Fruit fly (Drosophila melanogaster): Measurements from ENCODE around the gene fz.

The fz gene

DNA sequence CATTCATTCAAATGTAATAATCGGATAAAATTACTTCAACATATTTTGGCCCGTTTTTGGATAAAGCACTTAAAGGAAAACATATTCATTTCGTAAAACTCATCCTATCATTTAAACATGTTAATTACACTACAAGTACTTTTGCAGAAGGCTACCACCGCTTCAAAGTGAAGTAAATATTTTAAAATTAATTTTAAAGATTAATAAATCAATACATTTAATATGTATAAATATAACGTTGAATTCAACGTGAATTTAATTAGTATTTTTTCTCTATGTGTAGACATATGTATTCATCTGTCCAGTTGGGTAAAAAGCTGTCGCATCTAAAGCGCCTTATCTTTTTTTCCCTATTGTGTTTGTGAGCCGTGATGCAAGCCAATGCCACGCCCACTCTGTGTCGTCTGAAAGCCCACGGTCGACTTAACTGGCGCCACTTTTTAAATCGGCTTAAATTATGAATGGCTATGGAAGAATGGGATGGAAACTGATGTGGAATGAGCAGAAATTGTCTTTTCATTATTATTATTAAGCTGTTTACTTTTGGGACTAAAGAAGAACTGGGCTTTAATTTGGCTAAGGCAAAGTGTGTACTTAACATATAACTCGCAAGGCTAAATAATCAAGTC lies 69.3 kb downstream of the fz start:
- TF ChIP-seq noc (tag; optimal IDR thresholded peaks at IDR 0.05): no peak

DNA sequence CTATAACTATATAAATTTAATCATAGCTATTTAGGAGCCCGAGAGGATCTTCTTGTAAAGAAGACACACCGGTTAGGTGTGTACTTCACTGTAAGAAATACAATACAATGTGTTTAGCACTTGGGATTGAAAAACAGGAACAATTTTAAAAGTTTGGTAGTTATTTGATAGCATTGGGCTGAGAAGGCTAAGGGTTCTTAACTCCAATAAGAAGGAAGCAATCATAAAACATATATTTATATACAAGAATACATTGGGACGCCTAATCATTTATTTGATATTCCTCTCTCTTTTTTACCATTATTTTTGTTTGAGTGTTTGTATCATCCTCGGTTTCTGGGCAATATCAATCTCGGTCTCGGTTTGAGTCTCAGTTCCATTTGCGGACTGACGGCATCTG lies 72.4 kb downstream of the fz start:
- no peak for TF ChIP-seq noc (tag; optimal IDR thresholded peaks at IDR 0.05)

DNA sequence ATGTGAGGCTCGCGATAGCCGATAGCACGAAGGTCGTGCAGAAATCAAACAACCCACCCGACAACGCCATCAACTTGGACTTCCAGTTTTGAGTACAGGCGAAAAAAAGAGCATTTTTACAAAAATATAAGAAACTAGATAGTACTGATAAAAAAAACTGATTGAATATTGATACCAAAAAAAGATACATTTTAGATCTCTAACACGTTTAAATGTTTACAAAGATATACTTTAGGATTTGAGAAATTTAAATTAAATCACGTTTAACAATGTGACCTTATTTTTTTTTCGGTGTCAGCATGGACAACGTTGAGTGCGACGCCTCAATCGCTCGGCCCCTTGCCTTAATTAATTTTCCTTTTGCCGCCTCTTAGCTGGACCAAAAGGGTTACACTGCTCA lies 76.1 kb downstream of the fz start:
- no peak for TF ChIP-seq noc (tag; optimal IDR thresholded peaks at IDR 0.05)

DNA sequence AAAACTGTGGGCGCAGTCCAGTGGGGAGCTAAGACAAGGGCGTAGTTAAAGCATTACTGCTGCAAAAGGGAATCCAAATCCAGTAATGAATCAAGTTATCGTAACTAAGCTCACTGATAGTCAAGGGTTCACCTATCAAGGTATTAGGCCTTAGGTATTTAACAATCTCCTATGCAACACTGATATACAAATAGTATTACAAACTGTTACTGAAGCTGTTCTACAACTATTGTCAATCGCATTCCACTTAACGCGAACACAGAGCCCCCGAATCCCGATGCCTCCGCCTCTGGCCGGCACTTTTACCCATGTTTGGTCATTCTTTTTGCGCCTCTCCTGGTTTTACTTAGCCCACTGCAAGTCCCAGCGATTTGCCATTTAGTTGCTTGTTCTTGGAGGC lies 76.7 kb downstream of the fz start:
- TF ChIP-seq noc (tag; optimal IDR thresholded peaks at IDR 0.05): no peak

DNA sequence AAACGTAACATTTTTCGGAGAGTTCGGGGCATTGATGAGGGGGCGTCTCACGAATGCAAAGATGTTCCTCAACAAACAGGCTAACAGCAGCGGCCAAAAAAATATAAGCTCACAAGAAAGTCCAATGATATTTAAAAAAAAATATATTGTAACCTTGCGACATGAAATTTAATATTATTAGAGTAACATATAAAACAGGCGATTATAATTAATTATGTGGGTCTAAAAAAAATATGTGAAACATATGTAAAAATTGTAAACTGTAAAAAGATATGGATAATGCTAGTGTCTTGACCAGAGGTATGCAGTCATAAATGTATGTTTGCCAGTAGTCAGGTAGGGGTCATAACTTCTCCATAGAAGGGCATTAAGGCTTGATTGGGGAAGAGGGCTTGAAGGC lies 79.0 kb downstream of the fz start:
- no peak for TF ChIP-seq noc (tag; optimal IDR thresholded peaks at IDR 0.05)

DNA sequence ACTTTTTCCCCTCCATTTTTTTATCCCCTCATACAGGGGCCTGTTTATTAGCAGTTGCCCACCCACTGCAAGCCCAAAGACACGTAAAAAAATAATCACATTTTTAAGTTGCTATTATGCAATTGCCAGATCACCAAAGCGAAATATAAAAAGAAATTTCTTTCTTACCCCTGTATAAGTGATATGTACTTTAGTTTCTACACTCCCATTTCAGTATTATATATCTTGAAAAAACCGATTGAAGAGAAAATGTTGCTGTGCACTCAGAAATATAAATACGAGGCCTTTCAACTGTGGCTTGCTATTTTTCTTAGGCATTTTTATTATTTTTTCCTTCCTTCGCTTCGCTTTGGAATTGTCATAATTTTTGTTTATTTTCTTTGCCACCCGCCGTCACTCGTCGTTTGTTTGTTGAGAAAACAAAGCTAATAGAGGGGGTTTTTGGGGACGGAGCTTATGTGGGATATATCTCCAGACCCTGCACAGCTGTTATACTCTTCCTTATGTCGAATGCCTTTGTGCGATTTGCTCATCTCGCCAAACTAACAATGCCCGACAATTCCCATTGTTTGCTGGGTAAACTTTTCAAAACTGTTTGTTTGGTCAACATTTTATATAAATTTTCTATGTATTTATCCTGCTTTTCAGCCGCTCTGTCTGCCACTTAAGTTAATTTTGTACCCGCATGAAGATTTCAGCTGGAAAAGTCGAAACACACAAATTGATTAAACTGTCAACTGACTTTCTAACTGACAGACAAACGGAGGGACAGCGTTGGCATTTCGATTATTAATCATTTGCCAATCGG lies 80.3 kb downstream of the fz start:
- TF ChIP-seq noc (tag; optimal IDR thresholded peaks at IDR 0.05): no peak

DNA sequence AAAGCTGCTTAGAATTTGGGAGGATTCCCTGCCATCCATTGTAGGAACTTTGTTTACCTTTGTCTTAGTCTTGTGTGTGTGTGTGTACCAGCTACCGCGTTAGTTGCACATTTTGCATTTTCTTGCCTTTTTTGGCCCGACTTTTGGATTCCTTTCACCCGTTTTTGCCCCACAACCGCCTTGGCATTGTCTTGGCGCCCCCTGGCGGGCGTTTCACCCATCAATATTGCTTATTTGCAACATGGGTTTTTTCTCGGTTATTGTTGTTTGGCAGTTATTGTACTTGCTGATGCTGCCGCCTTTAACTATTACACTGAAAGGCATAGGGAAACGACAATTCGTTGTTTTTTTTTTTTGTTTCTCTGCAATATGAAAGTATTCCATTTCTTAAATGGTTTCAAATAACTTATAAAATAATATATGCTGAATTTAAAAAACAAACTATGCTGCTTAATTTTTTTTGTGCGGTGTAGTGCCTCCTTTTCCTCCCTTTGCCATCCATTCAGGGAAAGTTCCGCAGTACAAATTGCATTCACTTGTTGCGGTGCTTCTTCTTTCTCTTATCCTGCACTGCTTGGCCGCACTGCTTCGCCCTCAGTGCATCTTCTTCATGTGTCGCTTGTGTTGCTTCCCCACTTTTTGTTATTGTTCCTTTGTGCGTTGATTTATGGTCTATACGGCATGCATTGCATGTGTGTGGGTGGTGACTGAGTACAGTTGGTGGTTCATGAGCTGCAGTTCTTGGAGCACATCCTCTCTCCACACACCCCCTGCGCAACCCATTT lies 82.6 kb downstream of the fz start:
- no peak for TF ChIP-seq noc (tag; optimal IDR thresholded peaks at IDR 0.05)

DNA sequence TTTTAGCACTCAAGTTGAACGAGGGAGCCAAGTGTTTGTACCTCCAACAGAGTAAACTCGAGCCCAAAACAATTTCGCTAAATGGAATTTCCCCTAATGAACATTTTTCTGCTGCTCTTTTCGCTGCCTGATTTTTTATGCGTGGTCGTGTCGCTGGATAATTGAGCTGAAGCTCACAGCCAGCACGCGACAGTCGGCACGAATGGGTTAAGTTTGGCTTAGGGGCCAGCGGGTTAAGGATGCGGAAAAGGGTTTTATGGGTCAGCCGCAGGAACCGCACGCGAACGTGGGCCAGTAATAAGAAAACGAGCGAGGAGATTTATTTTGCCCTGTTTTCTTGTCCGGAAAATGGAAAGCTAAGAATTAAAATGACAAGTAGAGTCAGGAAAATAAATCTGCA lies 84.8 kb downstream of the fz start:
- TF ChIP-seq noc (tag; optimal IDR thresholded peaks at IDR 0.05): no peak

DNA sequence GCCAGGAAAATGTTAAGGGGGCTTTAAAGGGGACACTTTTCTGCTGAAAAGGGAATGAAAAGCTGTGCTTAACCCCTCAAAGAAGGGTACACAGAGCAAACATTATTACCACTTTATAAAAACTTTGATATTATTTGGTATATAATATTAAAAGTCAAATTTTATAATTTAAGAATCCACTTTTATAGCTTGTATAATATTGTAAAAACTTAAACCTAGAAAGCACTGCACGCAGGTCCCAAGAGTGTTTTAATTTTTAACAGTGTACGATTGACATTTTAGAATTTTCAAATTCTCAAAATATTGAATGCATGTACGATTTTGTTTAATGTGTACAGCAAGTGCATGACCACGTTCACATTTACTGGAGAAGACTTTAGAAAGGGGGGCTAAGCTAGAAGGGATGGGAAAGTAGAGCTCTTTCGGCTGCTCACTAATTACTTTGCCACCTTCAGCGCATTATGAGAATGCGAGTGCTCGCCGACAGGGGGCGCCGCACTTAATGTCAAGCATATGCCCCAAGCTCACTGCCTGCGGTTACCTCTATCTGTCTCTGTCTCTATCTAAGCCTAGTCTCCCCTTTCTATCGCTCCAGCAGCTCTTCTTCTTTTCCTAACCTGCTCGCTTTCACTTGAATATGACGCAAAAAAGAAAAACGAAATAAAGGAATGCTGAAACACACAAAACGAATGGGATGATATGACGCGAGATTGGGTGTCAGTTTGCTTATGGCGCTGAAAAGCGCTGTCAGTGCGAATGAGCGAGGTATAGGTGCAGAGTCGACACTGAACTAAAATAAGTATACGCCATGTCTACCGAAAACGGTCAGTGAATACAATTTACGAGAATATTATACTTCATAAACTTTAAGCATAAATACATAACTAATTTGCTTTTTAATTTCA lies 85.9 kb downstream of the fz start:
- no peak for TF ChIP-seq noc (tag; optimal IDR thresholded peaks at IDR 0.05)

DNA sequence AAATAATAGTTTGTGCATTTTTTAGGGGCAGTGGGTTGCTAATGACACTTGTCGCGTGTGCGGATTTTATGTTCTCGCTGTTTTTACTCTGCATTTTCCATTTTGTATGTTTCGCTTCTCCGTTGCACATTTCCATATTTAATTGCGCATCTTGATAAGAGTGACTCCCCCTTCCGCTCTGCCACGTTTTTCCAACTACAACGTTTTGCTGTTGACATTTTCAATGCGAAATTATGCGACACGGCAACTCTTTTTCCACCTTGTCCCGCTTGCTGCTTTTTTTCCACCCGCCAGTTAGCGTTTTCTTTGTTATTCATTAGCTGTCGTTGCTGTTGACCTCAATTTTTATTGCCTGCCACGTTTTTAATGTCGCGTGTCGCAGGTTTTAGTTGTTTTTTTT lies 87.9 kb downstream of the fz start:
- no peak for TF ChIP-seq noc (tag; optimal IDR thresholded peaks at IDR 0.05)

DNA sequence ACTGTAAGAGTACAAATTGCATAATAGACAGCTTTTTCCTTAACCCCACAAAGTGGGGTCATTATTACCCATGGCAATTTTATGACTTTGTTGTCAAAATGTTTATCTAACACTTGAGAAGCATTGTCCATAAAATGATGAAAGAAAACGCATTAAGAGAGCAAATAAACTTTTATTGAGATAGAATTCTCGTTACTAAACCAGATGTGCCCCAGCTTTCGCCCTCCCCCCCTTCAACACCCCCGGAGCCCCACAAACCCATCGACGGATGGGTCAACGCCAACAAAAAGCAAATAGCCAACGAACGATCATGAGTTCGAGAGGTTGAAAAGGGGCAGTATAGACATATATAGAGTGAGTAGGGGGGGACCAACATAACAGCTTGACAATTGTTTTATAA lies 88.5 kb downstream of the fz start:
- no peak for TF ChIP-seq noc (tag; optimal IDR thresholded peaks at IDR 0.05)

DNA sequence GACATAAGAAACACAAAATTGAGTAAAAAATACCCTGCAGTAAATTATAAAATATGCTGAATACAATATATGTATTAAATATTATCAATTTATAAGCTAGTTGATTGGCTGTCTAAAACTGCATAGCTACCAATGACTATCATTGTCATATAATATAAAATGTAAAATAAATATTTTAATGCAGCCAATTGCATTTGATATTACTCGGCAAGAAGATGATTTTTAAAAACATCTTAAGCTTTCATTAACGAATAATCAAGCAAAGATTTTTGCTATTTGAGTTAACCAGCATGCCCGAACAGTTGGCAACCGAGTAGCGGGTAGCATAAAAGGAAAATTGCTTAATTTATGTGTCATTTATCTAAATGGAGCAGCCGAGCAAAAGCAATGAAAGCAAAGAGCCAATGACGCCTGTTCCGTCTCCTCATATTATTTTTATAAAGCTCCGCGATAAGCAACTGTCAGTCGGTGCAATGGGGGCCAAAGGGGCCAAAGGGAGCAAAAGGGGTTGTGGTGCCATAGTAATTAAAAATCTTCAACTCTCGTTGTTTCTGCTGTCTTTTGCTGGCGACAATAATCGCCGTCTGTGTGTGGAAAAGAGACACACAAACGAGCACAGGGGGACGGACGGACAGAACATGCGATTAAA lies 89.1 kb downstream of the fz start:
- TF ChIP-seq noc (tag; optimal IDR thresholded peaks at IDR 0.05): no peak

DNA sequence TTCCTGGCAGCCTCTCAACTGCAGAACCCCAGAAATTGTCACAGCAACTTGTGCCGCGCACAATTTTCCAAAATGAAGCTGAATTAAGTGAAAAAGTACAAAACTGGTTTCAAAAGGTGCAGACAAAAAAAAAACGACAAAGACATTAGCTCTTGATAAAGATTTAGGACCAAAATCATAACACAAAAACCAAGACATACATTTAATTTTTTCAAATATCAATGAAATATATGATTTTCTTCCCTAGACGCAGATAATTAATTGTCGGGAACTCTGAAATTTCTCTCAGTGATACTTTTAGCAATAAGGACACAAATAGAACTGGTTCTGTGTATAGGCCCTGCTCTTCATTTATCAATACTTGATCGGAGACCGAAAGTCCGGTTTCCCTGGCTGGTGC lies 90.6 kb downstream of the fz start:
- no peak for TF ChIP-seq noc (tag; optimal IDR thresholded peaks at IDR 0.05)

DNA sequence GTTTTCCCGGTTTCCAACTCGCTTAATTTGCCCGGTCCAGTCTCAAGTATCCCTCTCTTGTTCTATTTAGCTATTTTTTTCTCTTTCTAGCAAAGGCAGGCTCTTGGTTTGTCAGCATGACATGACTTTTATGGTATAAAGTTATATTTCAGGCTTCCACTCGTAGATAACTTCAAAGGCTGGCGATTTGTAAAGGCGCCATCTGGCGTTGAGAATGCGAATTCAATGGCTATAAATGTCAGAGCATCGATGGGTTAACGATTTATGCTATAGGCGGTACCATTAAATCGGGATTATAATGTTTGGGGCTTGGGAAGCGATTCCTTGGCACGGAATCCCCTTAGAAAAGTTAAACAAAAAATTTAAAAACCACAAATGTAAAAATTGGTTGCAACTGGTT lies 91.3 kb downstream of the fz start:
- TF ChIP-seq noc (tag; optimal IDR thresholded peaks at IDR 0.05): no peak

DNA sequence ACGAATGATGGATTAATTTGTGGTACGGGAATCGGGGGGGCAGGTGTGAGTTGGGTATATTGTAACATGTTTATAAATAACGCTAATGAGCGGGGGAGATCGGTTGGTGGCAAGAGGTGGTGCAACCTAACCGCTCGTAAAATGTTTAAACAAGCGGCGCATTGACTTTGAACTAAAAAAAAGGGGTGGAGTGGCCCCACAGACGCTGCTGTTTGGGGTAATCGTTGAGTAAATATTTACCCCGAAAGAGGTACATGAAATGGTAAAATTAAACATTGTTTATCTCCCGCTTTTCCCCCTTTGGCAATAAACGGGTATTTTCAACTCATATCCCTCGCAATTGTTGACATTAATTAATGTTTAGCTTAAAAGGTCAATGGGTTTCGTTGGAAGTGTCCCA lies 92.0 kb downstream of the fz start:
- no peak for TF ChIP-seq noc (tag; optimal IDR thresholded peaks at IDR 0.05)
